Fruit fly (Drosophila melanogaster): ENCODE data around the gene CG15628.

dm6 chr2L:4807953-4808604 lies 13.5 kb upstream of the CG15628 start:
- TF ChIP-seq CG6163 (GFP tag; IDR thresholded peaks at IDR 0.05) (peak; percentile 49), CG34406 (GFP tag; optimal IDR thresholded peaks at IDR 0.05) (no peak), Sox15 (GFP tag; optimal IDR thresholded peaks at IDR 0.05) (no peak), Sox14 (GFP tag; optimal IDR thresholded peaks at IDR 0.05) (no peak), CG8119 (GFP tag; IDR thresholded peaks at IDR 0.05) (no peak), Sox102F (GFP tag; optimal IDR thresholded peaks at IDR 0.05) (peak; percentile 9), Hr39 (GFP tag; optimal IDR thresholded peaks at IDR 0.05) (no peak), dac (GFP tag; optimal IDR thresholded peaks at IDR 0.05) (no peak), Smox (GFP tag; optimal IDR thresholded peaks at IDR 0.05) (no peak), CG16779 (tag; optimal IDR thresholded peaks at IDR 0.05) (no peak)
